Worm (Caenorhabditis elegans) whole organism, early embryonic: Measurements from ENCODE around the gene C38H2.2.

Experiments
- B0310.2 ChIP-seq: sonication (generic microtip); optimal IDR thresholded peaks from 2 replicates; lab custom pipeline; 2016; ENCODE audit warnings: mild to moderate bottlenecking, missing genetic modification characterization, missing compliant biosample characterization
- F13C5.2 ChIP-seq: sonication (generic microtip); optimal IDR thresholded peaks from 2 replicates; lab custom pipeline; 2017; ENCODE audit warnings: mild to moderate bottlenecking, missing genetic modification characterization, inconsistent platforms, missing compliant biosample characterization
- aly-1 ChIP-seq: sonication (generic microtip); optimal IDR thresholded peaks from 2 replicates; lab custom pipeline; 2016; ENCODE audit warnings: missing genetic modification characterization, missing compliant biosample characterization
- ama-1 ChIP-seq: fragments of 150-350 bp; optimal IDR thresholded peaks from 2 replicates; lab custom pipeline; 2014
- ceh-13 ChIP-seq: fragments of 200-800 bp; sonication (Bioruptor generic); optimal IDR thresholded peaks from 2 replicates; lab custom pipeline; 2018; ENCODE audit warnings: mild to moderate bottlenecking, missing genetic modification characterization, missing compliant biosample characterization
- ceh-36 ChIP-seq: sonication (generic microtip); optimal IDR thresholded peaks from 2 replicates; lab custom pipeline; 2016; ENCODE audit warnings: missing genetic modification characterization, inconsistent platforms, missing compliant biosample characterization
- ets-7 ChIP-seq: sonication (generic microtip); optimal IDR thresholded peaks from 2 replicates; lab custom pipeline; 2016; ENCODE audit warnings: missing genotype, missing genetic modification characterization, missing compliant biosample characterization
- flt-1 ChIP-seq: fragments of 200-800 bp; sonication (Bioruptor generic); IDR thresholded peaks from 2 replicates; pipeline ENCODE4 v1.3.6; 2022; ENCODE audit warnings: missing genetic modification characterization, missing compliant biosample characterization
- hmbx-1 ChIP-seq: sonication (generic microtip); optimal IDR thresholded peaks from 2 replicates; lab custom pipeline; 2016; ENCODE audit warnings: mild to moderate bottlenecking, missing genetic modification characterization, missing compliant biosample characterization
- hmg-4 ChIP-seq: fragments of 200-800 bp; sonication (Bioruptor generic); optimal IDR thresholded peaks from 2 replicates; lab custom pipeline; 2018; ENCODE audit warnings: mild to moderate bottlenecking, missing genetic modification characterization, missing compliant biosample characterization
- hnd-1 ChIP-seq: sonication (generic microtip); optimal IDR thresholded peaks from 2 replicates; lab custom pipeline; 2016; ENCODE audit warnings: missing genetic modification characterization, missing compliant biosample characterization
- pes-1 ChIP-seq: fragments of 200-800 bp; sonication (Bioruptor generic); IDR thresholded peaks from 2 replicates; pipeline ENCODE4 v1.3.6; 2022; ENCODE audit warnings: missing genetic modification reagents, missing genetic modification characterization, missing compliant biosample characterization
- scrt-1 ChIP-seq: fragments of 200-800 bp; sonication (Bioruptor generic); IDR thresholded peaks from 2 replicates; pipeline ENCODE4 v1.3.6; 2022; ENCODE audit warnings: missing genetic modification characterization, missing compliant biosample characterization
- sea-1 ChIP-seq: fragments of 200-800 bp; sonication (Bioruptor generic); conservative IDR thresholded peaks from 2 replicates; pipeline ENCODE4 v1.3.6; 2022; ENCODE audit warnings: missing genetic modification characterization, missing compliant biosample characterization
- tbx-11 ChIP-seq: fragments of 200-800 bp; sonication (Bioruptor generic); IDR thresholded peaks from 2 replicates; pipeline ENCODE4 v1.3.6; 2022; ENCODE audit warnings: missing genetic modification characterization, missing compliant biosample characterization
- tbx-37 ChIP-seq: fragments of 200-800 bp; sonication (Bioruptor generic); conservative IDR thresholded peaks from 2 replicates; pipeline ENCODE4 v1.3.6; 2022; ENCODE audit warnings: missing genetic modification reagents, missing genetic modification characterization, missing compliant biosample characterization
- tra-4 ChIP-seq: sonication (generic microtip); optimal IDR thresholded peaks from 2 replicates; lab custom pipeline; 2017; ENCODE audit warnings: missing genetic modification characterization, missing compliant biosample characterization

The C38H2.2 gene

ce11 chrIII:10341758-10342157, 39.8 kb upstream of the C38H2.2 start, which contains the start of gene tbx-9:
Gene tbx-9 (minus strand): TSS chrIII:10341858.
- TF ChIP-seq tbx-37 (GFP tag; lab: Robert Waterston, UW) (no peak), pes-1 (GFP tag; lab: Robert Waterston, UW) (no peak), ceh-36 (tag; lab: Kevin White, UChicago) (no peak), sea-1 (GFP tag; lab: Robert Waterston, UW) (no peak), aly-1 (tag; lab: Kevin White, UChicago) (no peak), F13C5.2 (tag; lab: Kevin White, UChicago) (no peak), ets-7 (no peak), scrt-1 (GFP tag; lab: Robert Waterston, UW) (no peak)

ce11 chrIII:10344762-10345161, 36.8 kb upstream of the C38H2.2 start:
- no peak for TF ChIP-seq sea-1 (GFP tag; lab: Robert Waterston, UW)
- no peak for TF ChIP-seq hmbx-1
- no peak for TF ChIP-seq B0310.2 (tag; lab: Kevin White, UChicago)
- TF ChIP-seq ceh-13 (GFP tag; lab: Kevin White, UChicago): no peak
- TF ChIP-seq tra-4 (tag; lab: Kevin White, UChicago): no peak
- no peak for TF ChIP-seq tbx-11 (GFP tag; lab: Robert Waterston, UW)
- TF ChIP-seq F13C5.2 (tag; lab: Kevin White, UChicago): no peak
- no peak for TF ChIP-seq scrt-1 (GFP tag; lab: Robert Waterston, UW)
- TF ChIP-seq ceh-36 (tag; lab: Kevin White, UChicago): no peak
- TF ChIP-seq aly-1 (tag; lab: Kevin White, UChicago): no peak
- TF ChIP-seq ama-1: no peak
- TF ChIP-seq hnd-1 (tag; lab: Kevin White, UChicago): no peak

- TF ChIP-seq hmbx-1: no peak
- no peak for TF ChIP-seq ceh-13 (GFP tag; lab: Kevin White, UChicago)
- TF ChIP-seq pes-1 (GFP tag; lab: Robert Waterston, UW): no peak
- TF ChIP-seq F13C5.2 (tag; lab: Kevin White, UChicago): no peak
- TF ChIP-seq tbx-37 (GFP tag; lab: Robert Waterston, UW): no peak
- no peak for TF ChIP-seq B0310.2 (tag; lab: Kevin White, UChicago)
- TF ChIP-seq tbx-11 (GFP tag; lab: Robert Waterston, UW): no peak
- no peak for TF ChIP-seq hnd-1 (tag; lab: Kevin White, UChicago)
- TF ChIP-seq hmg-4 (GFP tag; lab: Kevin White, UChicago): no peak
- TF ChIP-seq scrt-1 (GFP tag; lab: Robert Waterston, UW): no peak
- TF ChIP-seq sea-1 (GFP tag; lab: Robert Waterston, UW): no peak
- no peak for TF ChIP-seq ets-7
Measured at ce11 chrIII:10347049-10347448, 34.5 kb upstream of the C38H2.2 start, which contains the start of gene tbx-8. Gene tbx-8 (plus strand): TSS chrIII:10347349.

- TF ChIP-seq aly-1 (tag; lab: Kevin White, UChicago) (no peak), pes-1 (GFP tag; lab: Robert Waterston, UW) (no peak), hmg-4 (GFP tag; lab: Kevin White, UChicago) (no peak), hmbx-1 (no peak), tbx-11 (GFP tag; lab: Robert Waterston, UW) (no peak), tbx-37 (GFP tag; lab: Robert Waterston, UW) (no peak), ets-7 (no peak), ceh-13 (GFP tag; lab: Kevin White, UChicago) (no peak), scrt-1 (GFP tag; lab: Robert Waterston, UW) (no peak)
Measured at ce11 chrIII:10351595-10352207, 29.9 kb upstream of the C38H2.2 start, which contains the start of gene T07C4.3. Gene T07C4.3 (plus strand): TSS chrIII:10352157.

ce11 chrIII:10353423-10353822, 28.1 kb upstream of the C38H2.2 start:
- TF ChIP-seq tbx-11 (GFP tag; lab: Robert Waterston, UW) (no peak), ceh-36 (tag; lab: Kevin White, UChicago) (no peak), tra-4 (tag; lab: Kevin White, UChicago) (no peak), scrt-1 (GFP tag; lab: Robert Waterston, UW) (no peak), hmg-4 (GFP tag; lab: Kevin White, UChicago) (no peak)

DNA sequence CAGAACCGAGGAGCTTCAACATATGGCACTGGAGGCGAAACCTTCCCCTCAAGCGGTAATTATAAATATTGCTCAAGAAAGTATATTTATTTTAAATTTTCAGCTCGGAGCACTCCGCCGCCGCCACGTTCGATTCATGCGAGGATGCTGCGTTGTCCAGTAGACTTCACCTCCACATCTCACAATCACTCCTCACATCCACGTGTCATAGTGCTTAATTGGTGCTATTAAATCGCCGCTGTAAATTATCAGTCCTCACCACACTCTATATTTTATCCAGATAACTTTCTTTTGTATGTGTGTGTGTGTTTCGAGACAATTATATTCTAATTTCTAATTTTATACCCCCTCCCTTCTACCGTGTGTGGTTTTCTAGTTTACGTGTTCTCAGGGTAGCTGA, 27.0 kb upstream of the C38H2.2 start:
- TF ChIP-seq aly-1 (tag; lab: Kevin White, UChicago) (no peak), ceh-36 (tag; lab: Kevin White, UChicago) (no peak), pes-1 (GFP tag; lab: Robert Waterston, UW) (no peak), ets-7 (no peak), tbx-11 (GFP tag; lab: Robert Waterston, UW) (no peak), tra-4 (tag; lab: Kevin White, UChicago) (no peak), flt-1 (GFP tag; lab: Robert Waterston, UW) (no peak), ama-1 (no peak), scrt-1 (GFP tag; lab: Robert Waterston, UW) (no peak), hnd-1 (tag; lab: Kevin White, UChicago) (no peak), sea-1 (GFP tag; lab: Robert Waterston, UW) (no peak), B0310.2 (tag; lab: Kevin White, UChicago) (no peak), ceh-13 (GFP tag; lab: Kevin White, UChicago) (no peak), hmbx-1 (no peak), hmg-4 (GFP tag; lab: Kevin White, UChicago) (no peak), F13C5.2 (tag; lab: Kevin White, UChicago) (no peak)

- TF ChIP-seq flt-1 (GFP tag; lab: Robert Waterston, UW): no peak
- no peak for TF ChIP-seq hmg-4 (GFP tag; lab: Kevin White, UChicago)
- no peak for TF ChIP-seq F13C5.2 (tag; lab: Kevin White, UChicago)
- no peak for TF ChIP-seq tbx-11 (GFP tag; lab: Robert Waterston, UW)
- TF ChIP-seq tbx-37 (GFP tag; lab: Robert Waterston, UW): no peak
- no peak for TF ChIP-seq ama-1
- TF ChIP-seq sea-1 (GFP tag; lab: Robert Waterston, UW): no peak
- TF ChIP-seq tra-4 (tag; lab: Kevin White, UChicago): no peak
Measured at ce11 chrIII:10355382-10355781, 26.2 kb upstream of the C38H2.2 start, which contains the start of gene spp-1. Gene spp-1 (minus strand): TSS chrIII:10355668.
